Fruit fly (Drosophila melanogaster): ENCODE results near the gene Eig71Ej.

The Eig71Ej gene

dm6 chr3L:15646182-15646581 is 14.6 kb downstream of the Eig71Ej start:
- peak; percentile 24 for TF ChIP-seq Eip78C (GFP tag)
- no peak for TF ChIP-seq CG6276 (GFP tag; optimal IDR thresholded peaks at IDR 0.05)
- TF ChIP-seq Eip75B (GFP tag; optimal IDR thresholded peaks at IDR 0.05) = no peak
- TF ChIP-seq Sox102F (GFP tag; optimal IDR thresholded peaks at IDR 0.05) = no peak
- TF ChIP-seq Lpt (GFP tag; optimal IDR thresholded peaks at IDR 0.05) = no peak
- no peak for TF ChIP-seq Hr39 (GFP tag; optimal IDR thresholded peaks at IDR 0.05)
- TF ChIP-seq Ets96B (tag; optimal IDR thresholded peaks at IDR 0.05) = no peak
- TF ChIP-seq CG8119 (GFP tag; IDR thresholded peaks at IDR 0.05) = 0 out of 3 replicates have a peak, but pooled peaks have one; percentile 14
- no peak for TF ChIP-seq CG4318 (GFP tag; optimal IDR thresholded peaks at IDR 0.05)
- no peak for TF ChIP-seq CG11762 (GFP tag; optimal IDR thresholded peaks at IDR 0.05; ENCODE audit: insufficient read depth)
- TF ChIP-seq svp (GFP tag) = peak; percentile 34
- TF ChIP-seq esn (GFP tag; optimal IDR thresholded peaks at IDR 0.05) = no peak
- TF ChIP-seq CG9139 (GFP tag; optimal IDR thresholded peaks at IDR 0.05) = no peak
- no peak for TF ChIP-seq CG15336 (GFP tag; IDR thresholded peaks at IDR 0.05)
- TF ChIP-seq Hr4 (GFP tag; optimal IDR thresholded peaks at IDR 0.05) = peak; percentile 3

- peak; percentile 5 for TF ChIP-seq net (GFP tag; optimal IDR thresholded peaks at IDR 0.05)
- TF ChIP-seq CG9139 (GFP tag; optimal IDR thresholded peaks at IDR 0.05) = no peak
- peak; percentile 34 for TF ChIP-seq OdsH (GFP tag; optimal IDR thresholded peaks at IDR 0.05)
- peak; percentile 50 for TF ChIP-seq Ets96B (tag; optimal IDR thresholded peaks at IDR 0.05)
- peak; percentile 66 for TF ChIP-seq CG10669 (GFP tag; optimal IDR thresholded peaks at IDR 0.05)
- TF ChIP-seq CG34406 (GFP tag; optimal IDR thresholded peaks at IDR 0.05) = peak; percentile 23
- TF ChIP-seq lz (GFP tag; optimal IDR thresholded peaks at IDR 0.05) = peak; percentile 27
- no peak for TF ChIP-seq fkh (GFP tag; optimal IDR thresholded peaks at IDR 0.05)
- TF ChIP-seq CG7368 (GFP tag; optimal IDR thresholded peaks at IDR 0.05) = peak; percentile 0
- peak; percentile 14 for TF ChIP-seq CG4318 (GFP tag; optimal IDR thresholded peaks at IDR 0.05)
- peak; percentile 65 for TF ChIP-seq Met (GFP tag; optimal IDR thresholded peaks at IDR 0.05)
- peak; percentile 49 for TF ChIP-seq Smox (GFP tag; optimal IDR thresholded peaks at IDR 0.05)
- peak in 1 of 2 experiments; percentile 20 for TF ChIP-seq salr (GFP tag; optimal IDR thresholded peaks at IDR 0.05)
- TF ChIP-seq CG10631 (GFP tag; optimal IDR thresholded peaks at IDR 0.05) = peak; percentile 49
- peak; percentile 29 for TF ChIP-seq CG6808 (GFP tag; optimal IDR thresholded peaks at IDR 0.05)
- TF ChIP-seq Eip78C (GFP tag) = peak; percentile 75
- 0 out of 2 replicates have a peak, but pooled peaks have one; percentile 21 for TF ChIP-seq Gug (GFP tag; IDR thresholded peaks at IDR 0.05)
- peak; percentile 33 for TF ChIP-seq fd59A (GFP tag; optimal IDR thresholded peaks at IDR 0.05)
- no peak for TF ChIP-seq CG11294 (GFP tag; IDR thresholded peaks at IDR 0.05)
- peak; percentile 53 for TF ChIP-seq cyc (GFP tag; optimal IDR thresholded peaks at IDR 0.05)
- TF ChIP-seq CG11762 (GFP tag; optimal IDR thresholded peaks at IDR 0.05; ENCODE audit: insufficient read depth) = peak; percentile 43
- TF ChIP-seq CG15336 (GFP tag; IDR thresholded peaks at IDR 0.05) = 0 out of 2 replicates have a peak, but pooled peaks have one; percentile 27
- TF ChIP-seq CG6163 (GFP tag; IDR thresholded peaks at IDR 0.05) = peak; percentile 41; the same call in 1 of the 3 replicates
- TF ChIP-seq CG6792 (GFP tag; optimal IDR thresholded peaks at IDR 0.05) = peak; percentile 45
- no peak for TF ChIP-seq eg (GFP tag; IDR thresholded peaks at IDR 0.05)
- peak; percentile 37 for TF ChIP-seq CG8319 (GFP tag; optimal IDR thresholded peaks at IDR 0.05)
- TF ChIP-seq dsx (GFP tag; optimal IDR thresholded peaks at IDR 0.05; ENCODE audit: poor library complexity, severe bottlenecking) = peak; percentile 17
- TF ChIP-seq ss (GFP tag; optimal IDR thresholded peaks at IDR 0.05) = peak in 1 of 2 experiments; percentile 51
- TF ChIP-seq CG6276 (GFP tag; optimal IDR thresholded peaks at IDR 0.05) = no peak
- TF ChIP-seq spab (GFP tag; optimal IDR thresholded peaks at IDR 0.05) = peak; percentile 29
- TF ChIP-seq achi (GFP tag; optimal IDR thresholded peaks at IDR 0.05) = no peak
- peak; percentile 3 for TF ChIP-seq CG1621 (tag; optimal IDR thresholded peaks at IDR 0.05)
- peak; percentile 64 for TF ChIP-seq Sox14 (GFP tag; optimal IDR thresholded peaks at IDR 0.05)
- peak; percentile 73 for TF ChIP-seq esn (GFP tag; optimal IDR thresholded peaks at IDR 0.05)
- peak; percentile 38 for TF ChIP-seq CG31627 (GFP tag; optimal IDR thresholded peaks at IDR 0.05)
- no peak for TF ChIP-seq Eip93F (GFP tag; optimal IDR thresholded peaks at IDR 0.05)
- TF ChIP-seq svp (GFP tag) = peak; percentile 73
- TF ChIP-seq fd85E (GFP tag; optimal IDR thresholded peaks at IDR 0.05) = no peak
- no peak for TF ChIP-seq CG16779 (tag; optimal IDR thresholded peaks at IDR 0.05)
- peak; percentile 52 for TF ChIP-seq Eip75B (GFP tag; optimal IDR thresholded peaks at IDR 0.05)
- peak; percentile 63 for TF ChIP-seq CG3919 (GFP tag; optimal IDR thresholded peaks at IDR 0.05)
- TF ChIP-seq Sox102F (GFP tag; optimal IDR thresholded peaks at IDR 0.05) = peak; percentile 53
- TF ChIP-seq CG11902 (GFP tag; optimal IDR thresholded peaks at IDR 0.05) = peak; percentile 31
- TF ChIP-seq Blimp-1 (GFP tag; optimal IDR thresholded peaks at IDR 0.05) = peak; percentile 49
These were observed 19.2 kb downstream of the Eig71Ej start for dm6 chr3L:15641590-15642019.
